Worm (Caenorhabditis elegans) whole organism, L2 larva: Measurements from ENCODE around the gene sdz-32.
A peak's percentile ranks its signal among the peaks of the same experiment; 100 is the strongest.

ENCODE experiments used
- C34F6.9 ChIP-seq: fragments of 150-350 bp; optimal IDR thresholded peaks from 2 replicates; lab custom pipeline; 2014; ENCODE audit warnings: missing biosample characterization, missing genetic modification characterization
- F13H6.1 ChIP-seq: sonication (generic microtip); optimal IDR thresholded peaks from 2 replicates; lab custom pipeline; 2016; ENCODE audit warnings: missing genetic modification characterization, missing compliant biosample characterization
- R02D3.7 ChIP-seq: fragments of 150-350 bp; optimal IDR thresholded peaks from 2 replicates; lab custom pipeline; 2014; ENCODE audit warnings: missing biosample characterization, missing genetic modification characterization
- Y55F3AM.14 ChIP-seq: fragments of 200-800 bp; sonication (Bioruptor generic); optimal IDR thresholded peaks from 2 replicates; lab custom pipeline; 2018; ENCODE audit warnings: mild to moderate bottlenecking, missing genetic modification characterization, missing compliant biosample characterization
- ZK546.5 ChIP-seq: sonication (generic microtip); optimal IDR thresholded peaks from 2 replicates; lab custom pipeline; 2017; ENCODE audit warnings: missing biosample characterization, missing genetic modification characterization
- alr-1 ChIP-seq: fragments of 150-350 bp; optimal IDR thresholded peaks from 2 replicates; lab custom pipeline; 2014; ENCODE audit warnings: missing biosample characterization, missing genetic modification characterization
- aly-2 ChIP-seq: fragments of 150-350 bp; optimal IDR thresholded peaks from 2 replicates; lab custom pipeline; 2014; ENCODE audit warnings: missing biosample characterization, missing genetic modification characterization
- ama-1 ChIP-seq: fragments of 150-350 bp; optimal IDR thresholded peaks from 2 replicates; lab custom pipeline; 2018; ENCODE audit warnings: inconsistent platforms
- blmp-1 ChIP-seq: sonication (generic microtip); optimal IDR thresholded peaks from 2 replicates; lab custom pipeline; 2017; ENCODE audit warnings: missing genetic modification characterization, mild to moderate bottlenecking, missing compliant biosample characterization, antibody characterized with exemption, moderate library complexity; ENCODE audit not compliant: insufficient read depth
- ceh-16 ChIP-seq: fragments of 150-350 bp; optimal IDR thresholded peaks from 2 replicates; lab custom pipeline; 2014; ENCODE audit warnings: missing biosample characterization, missing genetic modification characterization
- crh-2 ChIP-seq: sonication (generic microtip); optimal IDR thresholded peaks from 2 replicates; lab custom pipeline; 2017; ENCODE audit warnings: missing biosample characterization, missing genetic modification characterization
- dmd-4 ChIP-seq: sonication (generic microtip); optimal IDR thresholded peaks from 2 replicates; lab custom pipeline; 2017; ENCODE audit warnings: missing biosample characterization, missing genetic modification characterization
- elt-1 ChIP-seq: fragments of 150-350 bp; optimal IDR thresholded peaks from 2 replicates; lab custom pipeline; 2014; ENCODE audit warnings: missing biosample characterization, missing genetic modification characterization
- fos-1 ChIP-seq: fragments of 150-350 bp; optimal IDR thresholded peaks from 2 replicates; lab custom pipeline; 2014; ENCODE audit warnings: missing biosample characterization, missing genetic modification characterization
- gmeb-1 ChIP-seq: fragments of 150-350 bp; optimal IDR thresholded peaks from 2 replicates; lab custom pipeline; 2014; ENCODE audit warnings: missing biosample characterization, missing genetic modification characterization
- lin-11 ChIP-seq: fragments of 150-350 bp; sonication (generic microtip); optimal IDR thresholded peaks from 2 replicates; lab custom pipeline; 2014; ENCODE audit warnings: missing biosample characterization, missing genetic modification characterization, inconsistent platforms, mixed read lengths
- lin-39 ChIP-seq: fragments of 150-350 bp; optimal IDR thresholded peaks from 2 replicates; lab custom pipeline; 2014; ENCODE audit warnings: missing biosample characterization, missing genetic modification reagents, missing genetic modification characterization
- lsy-2 ChIP-seq, 2 experiments: fragments of 150-350 bp in 1 of 2; sonication (generic microtip) in 1 of 2; optimal IDR thresholded peaks; 2 replicates each; lab custom pipeline; 2014 to 2017; ENCODE audit warnings: missing biosample characterization in 2 of 2, missing genetic modification characterization in 2 of 2
- mab-5 ChIP-seq: fragments of 150-350 bp; optimal IDR thresholded peaks from 2 replicates; lab custom pipeline; 2014; ENCODE audit warnings: missing biosample characterization, missing genetic modification characterization
- mbf-1 ChIP-seq: sonication (generic microtip); optimal IDR thresholded peaks from 2 replicates; lab custom pipeline; 2017; ENCODE audit warnings: missing biosample characterization, missing genetic modification characterization
- mdl-1 ChIP-seq, 2 experiments: fragments of 150-350 bp in 1 of 2; sonication (generic microtip) in 1 of 2; optimal IDR thresholded peaks; 2 replicates each; lab custom pipeline; 2017; ENCODE audit warnings: missing biosample characterization in 2 of 2, missing genetic modification characterization in 2 of 2
- nhr-12 ChIP-seq: fragments of 150-350 bp; optimal IDR thresholded peaks from 2 replicates; lab custom pipeline; 2014; ENCODE audit warnings: missing biosample characterization, missing genetic modification characterization
- nhr-129 ChIP-seq: fragments of 150-350 bp; optimal IDR thresholded peaks from 2 replicates; lab custom pipeline; 2014; ENCODE audit warnings: missing biosample characterization, missing genetic modification characterization
- nhr-21 ChIP-seq: fragments of 150-350 bp; optimal IDR thresholded peaks from 2 replicates; lab custom pipeline; 2014; ENCODE audit warnings: missing biosample characterization, missing genetic modification characterization
- nhr-237 ChIP-seq: fragments of 150-350 bp; optimal IDR thresholded peaks from 2 replicates; lab custom pipeline; 2014; ENCODE audit warnings: missing biosample characterization, missing genetic modification characterization
- nhr-6 ChIP-seq: fragments of 150-350 bp; optimal IDR thresholded peaks from 2 replicates; lab custom pipeline; 2014; ENCODE audit warnings: missing biosample characterization, missing genetic modification characterization
- nhr-77 ChIP-seq: fragments of 150-350 bp; optimal IDR thresholded peaks from 2 replicates; lab custom pipeline; 2014; ENCODE audit warnings: missing biosample characterization, missing genetic modification characterization
- sem-4 ChIP-seq: fragments of 150-350 bp; optimal IDR thresholded peaks from 2 replicates; lab custom pipeline; 2014; ENCODE audit warnings: missing biosample characterization, missing genetic modification reagents, missing genetic modification characterization
- skn-1 ChIP-seq: sonication (generic microtip); optimal IDR thresholded peaks from 2 replicates; lab custom pipeline; 2017; ENCODE audit warnings: missing biosample characterization, missing genetic modification characterization
- sma-3 ChIP-seq: sonication (generic microtip); optimal IDR thresholded peaks from 2 replicates; lab custom pipeline; 2016; ENCODE audit warnings: missing genetic modification reagents, missing genetic modification characterization, missing compliant biosample characterization
- sma-9 ChIP-seq, 2 experiments: fragments of 150-350 bp in 1 of 2; sonication (generic microtip) in 1 of 2; optimal IDR thresholded peaks; 2 replicates each; lab custom pipeline; 2014 to 2016; ENCODE audit warnings: missing genetic modification characterization in 2 of 2, mild to moderate bottlenecking in 1 of 2, missing biosample characterization in 1 of 2, missing compliant biosample characterization in 1 of 2, missing genetic modification reagents in 1 of 2, moderate library complexity in 1 of 2
- snpc-4 ChIP-seq: fragments of 150-350 bp; optimal IDR thresholded peaks from 2 replicates; lab custom pipeline; 2014; ENCODE audit warnings: missing biosample characterization, missing genetic modification characterization
- unc-39 ChIP-seq: fragments of 150-350 bp; optimal IDR thresholded peaks from 2 replicates; lab custom pipeline; 2014; ENCODE audit warnings: missing biosample characterization, missing genetic modification characterization
- unc-55 ChIP-seq: fragments of 150-350 bp; sonication (generic microtip); optimal IDR thresholded peaks from 3 replicates; lab custom pipeline; 2014; ENCODE audit warnings: missing biosample characterization, missing genetic modification reagents, missing genetic modification characterization
- unc-62 ChIP-seq: fragments of 150-350 bp; optimal IDR thresholded peaks from 2 replicates; lab custom pipeline; 2014; ENCODE audit warnings: missing biosample characterization, missing genetic modification reagents, missing genetic modification characterization
- ztf-1 ChIP-seq: fragments of 200-800 bp; sonication (Bioruptor generic); conservative IDR thresholded peaks from 2 replicates; pipeline ENCODE4 v1.3.6; 2022; ENCODE audit warnings: missing genetic modification characterization, missing compliant biosample characterization
- ztf-11 ChIP-seq: sonication (generic microtip); optimal IDR thresholded peaks from 2 replicates; lab custom pipeline; 2017; ENCODE audit warnings: missing biosample characterization, missing genetic modification characterization
- ztf-4 ChIP-seq: fragments of 150-350 bp; optimal IDR thresholded peaks from 2 replicates; lab custom pipeline; 2014; ENCODE audit warnings: missing biosample characterization, missing genetic modification characterization

The sdz-32 gene

DNA sequence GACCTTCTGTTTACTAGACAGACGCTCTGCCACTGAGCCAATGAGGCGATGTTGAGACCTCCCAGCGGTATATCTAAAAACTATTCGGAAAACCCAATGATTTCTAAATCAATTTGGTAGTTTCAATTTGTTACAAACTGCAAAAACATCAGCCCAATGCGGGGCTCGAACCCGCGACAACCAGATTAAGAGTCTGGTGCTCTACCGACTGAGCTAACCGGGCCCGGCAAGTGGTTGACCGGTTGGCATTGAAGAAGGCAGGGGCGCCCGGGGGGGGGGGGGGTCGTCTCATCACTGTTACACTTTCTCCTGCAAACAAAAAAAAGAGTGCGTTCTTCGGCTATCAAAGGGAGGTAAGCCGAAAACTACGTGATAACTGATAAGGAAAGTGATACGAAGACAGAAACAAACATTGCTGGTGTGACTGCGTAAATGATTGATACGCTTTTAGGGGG is 34.6 kb upstream of the sdz-32 start (continued):
- TF ChIP-seq skn-1 (tag; lab: Kevin White, UChicago) (no peak), alr-1 (tag; lab: Kevin White, UChicago) (no peak), nhr-6 (tag; lab: Kevin White, UChicago) (no peak), C34F6.9 (tag; lab: Kevin White, UChicago) (no peak), nhr-237 (tag; lab: Kevin White, UChicago) (no peak), unc-55 (GFP tag; lab: Kevin White, UChicago) (no peak), crh-2 (peak; percentile 29), ama-1 (lab: Kevin White, UChicago) (no peak), dmd-4 (no peak), aly-2 (tag; lab: Kevin White, UChicago) (no peak), lsy-2 (tag; optimal IDR thresholded peaks at IDR 0.05; lab: Kevin White, UChicago) (no peak), ZK546.5 (tag; lab: Kevin White, UChicago) (no peak), nhr-21 (tag; lab: Kevin White, UChicago) (peak; percentile 6), elt-1 (tag; lab: Kevin White, UChicago) (no peak), nhr-129 (tag; lab: Kevin White, UChicago) (peak; percentile 12), sma-3 (GFP tag; lab: Kevin White, UChicago) (peak; percentile 68), ztf-4 (no peak), lin-39 (tag; lab: Kevin White, UChicago) (no peak), R02D3.7 (no peak), ztf-1 (no peak), sma-9 (GFP tag; optimal IDR thresholded peaks at IDR 0.05; lab: Kevin White, UChicago) (peak; percentile 16), sma-9 (tag; optimal IDR thresholded peaks at IDR 0.05; lab: Kevin White, UChicago) (no peak), nhr-77 (tag; lab: Kevin White, UChicago) (no peak), ceh-16 (tag; lab: Kevin White, UChicago) (no peak), ztf-11 (tag; lab: Kevin White, UChicago) (no peak)

ce11 chrII:3439842-3440640 is 33.8 kb upstream of the sdz-32 start:
- peak; percentile 72 for TF ChIP-seq fos-1 (tag; lab: Kevin White, UChicago)
- TF ChIP-seq nhr-77 (tag; lab: Kevin White, UChicago) = no peak
- TF ChIP-seq snpc-4 = peak; percentile 59
- TF ChIP-seq elt-1 (tag; lab: Kevin White, UChicago) = no peak
- TF ChIP-seq sma-9 (GFP tag; optimal IDR thresholded peaks at IDR 0.05; lab: Kevin White, UChicago) = peak; percentile 90
- no peak for TF ChIP-seq sma-9 (tag; optimal IDR thresholded peaks at IDR 0.05; lab: Kevin White, UChicago)
- TF ChIP-seq sma-3 (GFP tag; lab: Kevin White, UChicago) = peak; percentile 66

- no peak for TF ChIP-seq Y55F3AM.14 (GFP tag; lab: Kevin White, UChicago)
- no peak for TF ChIP-seq nhr-129 (tag; lab: Kevin White, UChicago)
- no peak for TF ChIP-seq snpc-4
- no peak for TF ChIP-seq unc-62 (GFP tag; lab: Kevin White, UChicago)
- no peak for TF ChIP-seq blmp-1 (tag; lab: Kevin White, UChicago)
- no peak for TF ChIP-seq unc-39 (tag; lab: Kevin White, UChicago)
- TF ChIP-seq mdl-1 (tag; optimal IDR thresholded peaks at IDR 0.05; lab: Kevin White, UChicago) = no peak
- TF ChIP-seq mbf-1 (tag; lab: Kevin White, UChicago) = no peak
- no peak for TF ChIP-seq sem-4 (tag; lab: Kevin White, UChicago)
- TF ChIP-seq ama-1 (lab: Kevin White, UChicago) = no peak
- TF ChIP-seq lin-39 (tag; lab: Kevin White, UChicago) = no peak
- TF ChIP-seq nhr-12 (tag; lab: Kevin White, UChicago) = no peak
- no peak for TF ChIP-seq ztf-4
- TF ChIP-seq aly-2 (tag; lab: Kevin White, UChicago) = no peak
- no peak for TF ChIP-seq gmeb-1 (tag; lab: Kevin White, UChicago)
These were observed 33.3 kb upstream of the sdz-32 start, which contains the start of gene C16C8.17 for ce11 chrII:3440641-3440926. Gene C16C8.17, plus strand, starts transcription at chrII:3440827.

- TF ChIP-seq Y55F3AM.14 (GFP tag; lab: Kevin White, UChicago) = no peak
- TF ChIP-seq lin-11 (tag; lab: Kevin White, UChicago) = no peak
- no peak for TF ChIP-seq ama-1 (lab: Kevin White, UChicago)
- no peak for TF ChIP-seq unc-62 (GFP tag; lab: Kevin White, UChicago)
- no peak for TF ChIP-seq F13H6.1 (tag; lab: Kevin White, UChicago)
- no peak for TF ChIP-seq ceh-16 (tag; lab: Kevin White, UChicago)
- TF ChIP-seq ztf-1 = no peak
- TF ChIP-seq aly-2 (tag; lab: Kevin White, UChicago) = no peak
- TF ChIP-seq ztf-11 (tag; lab: Kevin White, UChicago) = no peak
- no peak for TF ChIP-seq mab-5 (tag; lab: Kevin White, UChicago)
These were observed 32.5 kb upstream of the sdz-32 start, which contains the start of gene C16C8.27 for ce11 chrII:3441377-3441776. Gene C16C8.27, plus strand, starts transcription at chrII:3441677.
